Fruit fly (Drosophila melanogaster) whole organism, embryonic: ENCODE results near the gene Idh3b.

Experiments used
- Awh ChIP-seq: fragments of 200-800 bp; sonication (Bioruptor generic); IDR thresholded peaks from 2 replicates; pipeline ENCODE4, ENCODE4 v1.3.6; 2022; ENCODE audit warnings: missing biosample characterization, missing genetic modification characterization
- CG10366 ChIP-seq: fragments of 200-800 bp; sonication (Bioruptor generic); IDR thresholded peaks from 2 replicates; pipeline ENCODE4 v1.3.6; 2022; ENCODE audit warnings: missing biosample characterization, missing genetic modification characterization
- CG11085 ChIP-seq: fragments of 200-800 bp; sonication (Bioruptor generic); IDR thresholded peaks from 2 replicates; pipeline ENCODE4 v1.3.6; 2022; ENCODE audit warnings: missing biosample characterization, missing genetic modification characterization
- CG12744 ChIP-seq: fragments of 200-800 bp; sonication (Bioruptor generic); optimal IDR thresholded peaks from 2 replicates; lab custom pipeline; 2016; ENCODE audit warnings: missing biosample characterization, missing genetic modification characterization
- CG12942 ChIP-seq: fragments of 200-800 bp; sonication (Bioruptor generic); optimal IDR thresholded peaks from 3 replicates; lab custom pipeline; 2016; ENCODE audit warnings: missing biosample characterization, missing genetic modification characterization
- CG13624 ChIP-seq: fragments of 200-800 bp; sonication (Bioruptor generic); optimal IDR thresholded peaks from 2 replicates; lab custom pipeline; 2016; ENCODE audit warnings: missing biosample characterization, missing genetic modification characterization
- CG14050 ChIP-seq: fragments of 200-800 bp; sonication (Bioruptor generic); IDR thresholded peaks from 3 replicates; pipeline ENCODE4 v1.3.6; 2022; ENCODE audit warnings: missing biosample characterization, missing genetic modification characterization
- CG14965 ChIP-seq: fragments of 200-800 bp; sonication (Bioruptor generic); optimal IDR thresholded peaks from 2 replicates; lab custom pipeline; 2016; ENCODE audit warnings: missing biosample characterization, missing genetic modification characterization, borderline replicate concordance
- CG16813 ChIP-seq: fragments of 200-800 bp; sonication (Bioruptor generic); IDR thresholded peaks from 3 replicates; pipeline ENCODE4 v1.3.6; 2022; ENCODE audit warnings: missing biosample characterization, missing genetic modification characterization; ENCODE audit not compliant: partially characterized antibody
- CG18011 ChIP-seq: fragments of 200-800 bp; sonication (Bioruptor generic); optimal IDR thresholded peaks from 2 replicates; lab custom pipeline; 2017; ENCODE audit warnings: missing biosample characterization, missing genetic modification characterization, mild to moderate bottlenecking, moderate library complexity, missing genotype
- CG18262 ChIP-seq: fragments of 200-800 bp; optimal IDR thresholded peaks from 3 replicates; lab custom pipeline; 2019; ENCODE audit warnings: missing biosample characterization, mild to moderate bottlenecking, missing genetic modification characterization, moderate library complexity
- CG2116 ChIP-seq: fragments of 200-800 bp; sonication (Bioruptor generic); optimal IDR thresholded peaks from 3 replicates; lab custom pipeline; 2018; ENCODE audit warnings: missing biosample characterization, mild to moderate bottlenecking, missing genetic modification characterization
- CG3163 ChIP-seq: fragments of 200-800 bp; sonication (Bioruptor generic); optimal IDR thresholded peaks from 3 replicates; lab custom pipeline; 2016; ENCODE audit warnings: missing biosample characterization, missing genetic modification characterization
- CG4328 ChIP-seq: fragments of 200-800 bp; sonication (Bioruptor generic); optimal IDR thresholded peaks from 3 replicates; lab custom pipeline; 2017; ENCODE audit warnings: missing biosample characterization, missing genetic modification reagents, missing genetic modification characterization
- CG43689 ChIP-seq: fragments of 200-800 bp; sonication (Bioruptor generic); IDR thresholded peaks from 2 replicates; pipeline ENCODE4 v1.3.6; 2022; ENCODE audit warnings: missing biosample characterization, missing genetic modification characterization
- CG6854 ChIP-seq: fragments of 200-800 bp; sonication (Bioruptor generic); optimal IDR thresholded peaks from 3 replicates; lab custom pipeline; 2017; ENCODE audit warnings: missing biosample characterization, mild to moderate bottlenecking, missing genetic modification characterization
- CG7372 ChIP-seq: fragments of 200-800 bp; sonication (Bioruptor generic); IDR thresholded peaks from 2 replicates; pipeline ENCODE4 v1.3.6; 2022; ENCODE audit warnings: missing biosample characterization, missing genetic modification characterization
- CG7963 ChIP-seq: fragments of 200-800 bp; sonication (Bioruptor generic); IDR thresholded peaks from 3 replicates; pipeline ENCODE4 v1.3.6; 2022; ENCODE audit warnings: missing biosample characterization, missing genetic modification characterization; ENCODE audit not compliant: partially characterized antibody
- Camta ChIP-seq: fragments of 200-800 bp; sonication (Bioruptor generic); optimal IDR thresholded peaks from 2 replicates; lab custom pipeline; 2016; ENCODE audit warnings: missing biosample characterization, missing genetic modification characterization
- D ChIP-seq, 2 experiments: fragments of 200-800 bp in 1 of 2; fragments of >200 bp in 1 of 2; sonication (Bioruptor generic) in 1 of 2; optimal IDR thresholded peaks; 2 replicates in 1 of 2; 3 replicates in 1 of 2; lab custom pipeline; 2017; ENCODE audit warnings: mild to moderate bottlenecking in 1 of 2, missing biosample characterization in 1 of 2, missing genetic modification characterization in 1 of 2, missing genetic modification reagents in 1 of 2
- Dll ChIP-seq: fragments of 200-800 bp; sonication (Bioruptor generic); IDR thresholded peaks from 4 replicates; pipeline ENCODE4 v1.3.6; 2022; ENCODE audit warnings: missing biosample characterization, missing genetic modification characterization; ENCODE audit not compliant: partially characterized antibody
- MTF-1 ChIP-seq: fragments of 200-800 bp; sonication (Bioruptor generic); optimal IDR thresholded peaks from 2 replicates; lab custom pipeline; 2018; ENCODE audit warnings: missing biosample characterization, mild to moderate bottlenecking, missing genetic modification characterization, borderline replicate concordance
- Mrtf ChIP-seq: fragments of 200-800 bp; sonication (Bioruptor generic); IDR thresholded peaks from 3 replicates; pipeline ENCODE4 v1.3.6; 2022; ENCODE audit warnings: missing biosample characterization, missing genetic modification characterization
- NfI ChIP-seq: fragments of 200-800 bp; sonication (Bioruptor generic); optimal IDR thresholded peaks from 3 replicates; lab custom pipeline; 2018; ENCODE audit warnings: missing biosample characterization, mild to moderate bottlenecking, missing genetic modification characterization, moderate library complexity
- Optix ChIP-seq: fragments of 200-800 bp; sonication (Bioruptor generic); IDR thresholded peaks from 3 replicates; pipeline ENCODE4 v1.3.6; 2022; ENCODE audit warnings: missing biosample characterization, missing genetic modification characterization
- Sin3A ChIP-seq: fragments of >200 bp; optimal IDR thresholded peaks from 2 replicates; lab custom pipeline; 2018
- Stat92E ChIP-seq, 3 experiments: fragments of >200 bp in 2 of 3; fragments of 200-800 bp in 1 of 3; sonication (Bioruptor generic) in 1 of 3; optimal IDR thresholded peaks; 2 replicates each; lab custom pipeline; 2017 to 2019; ENCODE audit warnings: missing biosample characterization in 3 of 3, missing genetic modification characterization in 3 of 3, mild to moderate bottlenecking in 1 of 3, moderate library complexity in 1 of 3
- ase ChIP-seq: fragments of 200-800 bp; sonication (Bioruptor generic); IDR thresholded peaks from 3 replicates; pipeline ENCODE4 v1.3.6; 2022; ENCODE audit warnings: missing biosample characterization, missing genetic modification characterization
- bsh ChIP-seq, 2 experiments: fragments of 200-800 bp; sonication (Bioruptor generic); optimal IDR thresholded peaks; 2 replicates each; lab custom pipeline; 2017 to 2018; ENCODE audit warnings: mild to moderate bottlenecking in 2 of 2, missing biosample characterization in 2 of 2, missing genetic modification characterization in 2 of 2, moderate library complexity in 1 of 2
- cato ChIP-seq: fragments of 200-800 bp; sonication (Bioruptor generic); optimal IDR thresholded peaks from 2 replicates; lab custom pipeline; 2016; ENCODE audit warnings: missing biosample characterization, missing genetic modification characterization, borderline replicate concordance
- crp ChIP-seq, 2 experiments: fragments of 200-800 bp; sonication (Bioruptor generic); optimal IDR thresholded peaks; 2 replicates in 1 of 2; 3 replicates in 1 of 2; lab custom pipeline; 2017; ENCODE audit warnings: missing biosample characterization in 2 of 2, missing genetic modification characterization in 2 of 2, mild to moderate bottlenecking in 1 of 2, moderate library complexity in 1 of 2
- dpn ChIP-seq, 2 experiments: fragments of 200-800 bp; sonication (Bioruptor generic); optimal IDR thresholded peaks; 3 replicates each; lab custom pipeline; 2016; ENCODE audit warnings: missing biosample characterization in 2 of 2, missing genetic modification characterization in 2 of 2
- gsb ChIP-seq: fragments of 200-800 bp; sonication (Bioruptor generic); IDR thresholded peaks from 2 replicates; pipeline ENCODE4 v1.3.6; 2022; ENCODE audit warnings: missing biosample characterization, missing genetic modification characterization
- knrl ChIP-seq: fragments of 200-800 bp; sonication (Bioruptor generic); IDR thresholded peaks from 3 replicates; pipeline ENCODE4 v1.3.6; 2022; ENCODE audit warnings: missing biosample characterization, missing genetic modification characterization; ENCODE audit not compliant: partially characterized antibody
- lbe ChIP-seq: fragments of 200-800 bp; sonication (Bioruptor generic); optimal IDR thresholded peaks from 2 replicates; lab custom pipeline; 2016; ENCODE audit warnings: missing biosample characterization, mild to moderate bottlenecking, missing genetic modification characterization
- nau ChIP-seq: fragments of 200-800 bp; sonication (Bioruptor generic); optimal IDR thresholded peaks from 3 replicates; lab custom pipeline; 2017; ENCODE audit warnings: missing biosample characterization, mild to moderate bottlenecking, missing genetic modification characterization, missing genetic modification reagents
- nmo ChIP-seq: fragments of 200-800 bp; sonication (Bioruptor generic); optimal IDR thresholded peaks from 2 replicates; lab custom pipeline; 2018; ENCODE audit warnings: missing biosample characterization, mild to moderate bottlenecking, missing genetic modification characterization, moderate library complexity
- odd ChIP-seq: fragments of 200-800 bp; sonication (Bioruptor generic); optimal IDR thresholded peaks from 2 replicates; lab custom pipeline; 2017; ENCODE audit warnings: missing biosample characterization, mild to moderate bottlenecking, missing genetic modification characterization
- p53 ChIP-seq: fragments of 200-800 bp; sonication (Bioruptor generic); optimal IDR thresholded peaks from 2 replicates; lab custom pipeline; 2016; ENCODE audit warnings: missing biosample characterization, missing genetic modification characterization
- pfk ChIP-seq: fragments of 200-800 bp; sonication (Bioruptor generic); optimal IDR thresholded peaks from 2 replicates; lab custom pipeline; 2018; ENCODE audit warnings: missing biosample characterization, mild to moderate bottlenecking, missing genetic modification characterization, moderate library complexity
- pzg ChIP-seq: fragments of 200-800 bp; sonication (Bioruptor generic); optimal IDR thresholded peaks from 3 replicates; lab custom pipeline; 2018; ENCODE audit warnings: missing biosample characterization, mild to moderate bottlenecking, missing genetic modification characterization, moderate library complexity
- salm ChIP-seq: fragments of 200-800 bp; sonication (Bioruptor generic); optimal IDR thresholded peaks from 2 replicates; lab custom pipeline; 2018; ENCODE audit warnings: missing biosample characterization, mild to moderate bottlenecking, missing genetic modification characterization
- sd ChIP-seq: fragments of 200-800 bp; sonication (Bioruptor generic); optimal IDR thresholded peaks from 3 replicates; lab custom pipeline; 2018; ENCODE audit warnings: missing biosample characterization, mild to moderate bottlenecking, missing genetic modification characterization, moderate library complexity
- slp2 ChIP-seq: fragments of 200-800 bp; sonication (Bioruptor generic); optimal IDR thresholded peaks from 2 replicates; lab custom pipeline; 2016; ENCODE audit warnings: missing biosample characterization, missing genetic modification characterization
- sob ChIP-seq: fragments of 200-800 bp; sonication (Bioruptor generic); IDR thresholded peaks from 2 replicates; pipeline ENCODE4 v1.3.6; 2022; ENCODE audit warnings: missing biosample characterization, missing genetic modification characterization
- trem ChIP-seq: fragments of 200-800 bp; optimal IDR thresholded peaks from 3 replicates; lab custom pipeline; 2019; ENCODE audit warnings: missing biosample characterization, mild to moderate bottlenecking, missing genetic modification characterization, moderate library complexity

Gene Idh3b

dm6 chr3R:22026922-22027742, 8.0 kb upstream of the Idh3b start, which contains the start of the genes Cchl and ND-42 (continued):
- TF ChIP-seq knrl (GFP tag; lab: Robert Waterston, UW) (peak; percentile 70; the same call in 2 of the 3 replicates), D (optimal IDR thresholded peaks at IDR 0.05; lab: Kevin White, UChicago) (no peak), D (GFP tag; optimal IDR thresholded peaks at IDR 0.05; lab: Kevin White, UChicago) (peak; percentile 48), Camta (GFP tag; lab: Kevin White, UChicago) (peak; percentile 59), nmo (GFP tag; lab: Kevin White, UChicago) (peak; percentile 86), CG7372 (GFP tag; lab: Robert Waterston, UW) (peak; percentile 62; the same call in 1 of the 2 replicates), CG6854 (GFP tag; lab: Kevin White, UChicago) (peak; percentile 23), pzg (peak; percentile 43), CG14965 (GFP tag; lab: Kevin White, UChicago) (no peak), salm (tag; lab: Kevin White, UChicago) (peak; percentile 5), CG3163 (GFP tag; lab: Kevin White, UChicago) (peak; percentile 47), Stat92E (GFP tag; optimal IDR thresholded peaks at IDR 0.05; lab: Kevin White, UChicago) (no peak), CG18011 (peak; percentile 77), CG2116 (GFP tag; lab: Kevin White, UChicago) (peak; percentile 81), Sin3A (lab: Kevin White, UChicago) (peak; percentile 57), Awh (0 out of 2 replicates have a peak, but pooled peaks have one; percentile 9), CG7963 (GFP tag; lab: Robert Waterston, UW) (no peak), CG12744 (GFP tag; lab: Kevin White, UChicago) (no peak), slp2 (GFP tag; lab: Kevin White, UChicago) (peak; percentile 41), cato (GFP tag; lab: Kevin White, UChicago) (peak; percentile 66), odd (GFP tag; lab: Kevin White, UChicago) (no peak), CG14050 (GFP tag; lab: Robert Waterston, UW) (peak; percentile 30; the same call in 2 of the 3 replicates), CG10366 (GFP tag; lab: Robert Waterston, UW) (peak; percentile 55), NfI (peak; percentile 79), trem (peak; percentile 84), bsh (GFP tag; optimal IDR thresholded peaks at IDR 0.05; lab: Kevin White, UChicago) (peak; percentile 37 to 73), Mrtf (peak; percentile 47; the same call in 1 of the 3 replicates), dpn (GFP tag; optimal IDR thresholded peaks at IDR 0.05; lab: Kevin White, UChicago) (peak; percentile 71 to 78), nau (no peak), CG11085 (GFP tag; lab: Robert Waterston, UW) (no peak), CG4328 (GFP tag; lab: Kevin White, UChicago) (peak; percentile 81), MTF-1 (GFP tag; lab: Kevin White, UChicago) (peak; percentile 23), crp (GFP tag; optimal IDR thresholded peaks at IDR 0.05; lab: Kevin White, UChicago) (peak; percentile 9 to 82), pfk (GFP tag; lab: Kevin White, UChicago) (peak; percentile 20), CG18262 (tag; lab: Kevin White, UChicago) (peak; percentile 75), CG13624 (peak; percentile 66), CG43689 (GFP tag; lab: Robert Waterston, UW) (peak; percentile 33; the same call in 1 of the 2 replicates), gsb (GFP tag; lab: Robert Waterston, UW) (0 out of 2 replicates have a peak, but pooled peaks have one; percentile 46), p53 (GFP tag; lab: Kevin White, UChicago) (peak; percentile 3), CG12942 (peak; percentile 63), sob (GFP tag; lab: Robert Waterston, UW) (peak; percentile 79), ase (peak; percentile 52; the same call in 1 of the 3 replicates), CG16813 (GFP tag; lab: Robert Waterston, UW) (peak; percentile 60; the same call in 2 of the 3 replicates), lbe (GFP tag; lab: Kevin White, UChicago) (peak; percentile 59), Optix (GFP tag; lab: Robert Waterston, UW) (peak; percentile 74), Dll (GFP tag; lab: Robert Waterston, UW) (peak; percentile 81), sd (tag; lab: Kevin White, UChicago) (no peak)
